Fruit fly (Drosophila melanogaster): ENCODE data around the gene Gr64b.

Gr64b gene

dm6 chr3L:4024464-4024863, 3.9 kb upstream of the Gr64b start:
- no peak for TF ChIP-seq Met (GFP tag; optimal IDR thresholded peaks at IDR 0.05)
- no peak for TF ChIP-seq CG15336 (GFP tag; IDR thresholded peaks at IDR 0.05)
- peak; percentile 91 for TF ChIP-seq svp (GFP tag)
- TF ChIP-seq salr (GFP tag; optimal IDR thresholded peaks at IDR 0.05): no peak

- TF ChIP-seq fkh (GFP tag; optimal IDR thresholded peaks at IDR 0.05) (peak; percentile 91), vri (GFP tag; optimal IDR thresholded peaks at IDR 0.05) (peak; percentile 66), CG6163 (GFP tag; IDR thresholded peaks at IDR 0.05) (no peak), CG10631 (GFP tag; optimal IDR thresholded peaks at IDR 0.05) (no peak)
Measured at dm6 chr3L:4025738-4026505, 2.5 kb upstream of the Gr64b start, which contains the start of gene CG11594. Gene CG11594 (minus strand): TSS chr3L:4026011.

- no peak for TF ChIP-seq eg (GFP tag; IDR thresholded peaks at IDR 0.05)
- no peak for TF ChIP-seq vri (GFP tag; optimal IDR thresholded peaks at IDR 0.05)
- TF ChIP-seq Sox15 (GFP tag; optimal IDR thresholded peaks at IDR 0.05): no peak
- no peak for TF ChIP-seq topi (GFP tag; optimal IDR thresholded peaks at IDR 0.05)
- no peak for TF ChIP-seq cyc (GFP tag; optimal IDR thresholded peaks at IDR 0.05)
- no peak for TF ChIP-seq CG15336 (GFP tag; IDR thresholded peaks at IDR 0.05)
- no peak for TF ChIP-seq CG32006 (GFP tag; optimal IDR thresholded peaks at IDR 0.05)
- TF ChIP-seq fkh (GFP tag; optimal IDR thresholded peaks at IDR 0.05): no peak
- TF ChIP-seq Blimp-1 (GFP tag; optimal IDR thresholded peaks at IDR 0.05): no peak
- no peak for TF ChIP-seq lz (GFP tag; optimal IDR thresholded peaks at IDR 0.05)
- TF ChIP-seq acj6 (GFP tag; optimal IDR thresholded peaks at IDR 0.05): no peak
- no peak for TF ChIP-seq CG3919 (GFP tag; optimal IDR thresholded peaks at IDR 0.05)
- no peak for TF ChIP-seq fd59A (GFP tag; optimal IDR thresholded peaks at IDR 0.05)
- TF ChIP-seq CG11762 (GFP tag; optimal IDR thresholded peaks at IDR 0.05; ENCODE audit: insufficient read depth): no peak
- no peak for TF ChIP-seq CG11294 (GFP tag; IDR thresholded peaks at IDR 0.05)
- TF ChIP-seq OdsH (GFP tag; optimal IDR thresholded peaks at IDR 0.05): no peak
Measured at dm6 chr3L:4026506-4026868, 1.9 kb upstream of the Gr64b start, which contains the start of gene Gr64a. Gene Gr64a (plus strand): TSS chr3L:4026769.

dm6 chr3L:4031762-4032161, 3.4 kb downstream of the Gr64b start, which contains the start of the genes Gr64d and Gr64e:
Gene Gr64d (plus strand): TSS chr3L:4032062.
Gene Gr64e (plus strand): TSS chr3L:4032141.
- no peak for TF ChIP-seq CG8319 (GFP tag; optimal IDR thresholded peaks at IDR 0.05)
- no peak for TF ChIP-seq Sox15 (GFP tag; optimal IDR thresholded peaks at IDR 0.05)
- no peak for TF ChIP-seq Blimp-1 (GFP tag; optimal IDR thresholded peaks at IDR 0.05)
- no peak for TF ChIP-seq esn (GFP tag; optimal IDR thresholded peaks at IDR 0.05)
- no peak for TF ChIP-seq CG10631 (GFP tag; optimal IDR thresholded peaks at IDR 0.05)
- TF ChIP-seq CG3919 (GFP tag; optimal IDR thresholded peaks at IDR 0.05): no peak
- TF ChIP-seq CG6276 (GFP tag; optimal IDR thresholded peaks at IDR 0.05): no peak
- no peak for TF ChIP-seq CG1621 (tag; optimal IDR thresholded peaks at IDR 0.05)
- TF ChIP-seq Sox14 (GFP tag; optimal IDR thresholded peaks at IDR 0.05): no peak
- TF ChIP-seq Gug (GFP tag; IDR thresholded peaks at IDR 0.05): no peak
- TF ChIP-seq ss (GFP tag; optimal IDR thresholded peaks at IDR 0.05): no peak
- no peak for TF ChIP-seq Sox102F (GFP tag; optimal IDR thresholded peaks at IDR 0.05)
- TF ChIP-seq CG9139 (GFP tag; optimal IDR thresholded peaks at IDR 0.05): no peak
- no peak for TF ChIP-seq Ets96B (tag; optimal IDR thresholded peaks at IDR 0.05)
- no peak for TF ChIP-seq acj6 (GFP tag; optimal IDR thresholded peaks at IDR 0.05)

- TF ChIP-seq OdsH (GFP tag; optimal IDR thresholded peaks at IDR 0.05): no peak
- no peak for TF ChIP-seq CG6163 (GFP tag; IDR thresholded peaks at IDR 0.05)
- TF ChIP-seq Hr38 (GFP tag; optimal IDR thresholded peaks at IDR 0.05): no peak
- no peak for TF ChIP-seq CG16779 (tag; optimal IDR thresholded peaks at IDR 0.05)
- no peak for TF ChIP-seq lz (GFP tag; optimal IDR thresholded peaks at IDR 0.05)
- no peak for TF ChIP-seq CG4318 (GFP tag; optimal IDR thresholded peaks at IDR 0.05)
- TF ChIP-seq Hr4 (GFP tag; optimal IDR thresholded peaks at IDR 0.05): no peak
- TF ChIP-seq Sox102F (GFP tag; optimal IDR thresholded peaks at IDR 0.05): no peak
- no peak for TF ChIP-seq CG1621 (tag; optimal IDR thresholded peaks at IDR 0.05)
- TF ChIP-seq CG10631 (GFP tag; optimal IDR thresholded peaks at IDR 0.05): no peak
- no peak for TF ChIP-seq CG6808 (GFP tag; optimal IDR thresholded peaks at IDR 0.05)
- no peak for TF ChIP-seq fkh (GFP tag; optimal IDR thresholded peaks at IDR 0.05)
- TF ChIP-seq Gug (GFP tag; IDR thresholded peaks at IDR 0.05): no peak
- no peak for TF ChIP-seq Smox (GFP tag; optimal IDR thresholded peaks at IDR 0.05)
- no peak for TF ChIP-seq fd85E (GFP tag; optimal IDR thresholded peaks at IDR 0.05)
- TF ChIP-seq Eip78C (GFP tag): no peak
- no peak for TF ChIP-seq Ets21C (GFP tag; optimal IDR thresholded peaks at IDR 0.05)
- no peak for TF ChIP-seq CG9139 (GFP tag; optimal IDR thresholded peaks at IDR 0.05)
Measured at dm6 chr3L:4035499-4035898, 7.1 kb downstream of the Gr64b start, which contains the start of gene Gr64f. Gene Gr64f (plus strand): TSS chr3L:4035799.

Measured in whole organism, prepupa.